Fruit fly (Drosophila melanogaster) whole organism, prepupa: ENCODE data around the gene CG7131.

Source experiments
- CG3032 ChIP-seq: fragments of 200-800 bp; optimal IDR thresholded peaks from 2 replicates; lab custom pipeline; 2019; ENCODE audit warnings: missing biosample characterization, mild to moderate bottlenecking, missing genetic modification characterization, moderate library complexity
- CG4318 ChIP-seq: fragments of 200-800 bp; sonication (Bioruptor generic); optimal IDR thresholded peaks from 3 replicates; lab custom pipeline; 2017; ENCODE audit warnings: missing biosample characterization, mild to moderate bottlenecking, missing genetic modification characterization
- CG6163 ChIP-seq: fragments of 200-800 bp; sonication (Bioruptor generic); IDR thresholded peaks from 3 replicates; pipeline ENCODE4 v1.3.6; 2022; ENCODE audit warnings: missing biosample characterization, missing genetic modification characterization
- CG6276 ChIP-seq: fragments of 200-800 bp; sonication (Bioruptor generic); optimal IDR thresholded peaks from 2 replicates; lab custom pipeline; 2017; ENCODE audit warnings: missing biosample characterization, mild to moderate bottlenecking, missing genetic modification characterization
- Eip93F ChIP-seq: fragments of 200-800 bp; sonication (Bioruptor generic); optimal IDR thresholded peaks from 2 replicates; lab custom pipeline; 2016; ENCODE audit warnings: missing biosample characterization, mild to moderate bottlenecking, missing genetic modification characterization
- Sox102F ChIP-seq: fragments of 200-800 bp; sonication (Bioruptor generic); optimal IDR thresholded peaks from 2 replicates; lab custom pipeline; 2016; ENCODE audit warnings: missing biosample characterization, mild to moderate bottlenecking, missing genetic modification characterization
- achi ChIP-seq: fragments of 200-800 bp; sonication (Bioruptor generic); optimal IDR thresholded peaks from 3 replicates; lab custom pipeline; 2016; ENCODE audit warnings: missing biosample characterization, missing genetic modification characterization
- acj6 ChIP-seq: fragments of 200-800 bp; sonication (Bioruptor generic); optimal IDR thresholded peaks from 3 replicates; lab custom pipeline; 2016; ENCODE audit warnings: missing biosample characterization, missing genetic modification characterization
- cyc ChIP-seq: fragments of 200-800 bp; sonication (Bioruptor generic); optimal IDR thresholded peaks from 3 replicates; lab custom pipeline; 2016; ENCODE audit warnings: missing biosample characterization, missing genetic modification characterization
- net ChIP-seq: fragments of 200-800 bp; sonication (Bioruptor generic); optimal IDR thresholded peaks from 3 replicates; lab custom pipeline; 2016; ENCODE audit warnings: missing biosample characterization, missing genetic modification characterization

CG7131 gene

dm6 chr3R:18242089-18242955 is 46.3 kb downstream of the CG7131 start, which contains the start of the genes CG7156 and 14-3-3epsilon (continued):
- TF ChIP-seq CG6276 (GFP tag; lab: Kevin White, UChicago) (no peak), achi (GFP tag; lab: Kevin White, UChicago) (peak; percentile 48), CG3032 (no peak), acj6 (GFP tag; lab: Kevin White, UChicago) (peak; percentile 6), Sox102F (GFP tag; lab: Kevin White, UChicago) (no peak), CG6163 (GFP tag; lab: Robert Waterston, UW) (0 out of 3 replicates have a peak, but pooled peaks have one; percentile 31), Eip93F (GFP tag; lab: Kevin White, UChicago) (no peak), net (GFP tag; lab: Kevin White, UChicago) (no peak), cyc (GFP tag; lab: Kevin White, UChicago) (peak; percentile 3), CG4318 (GFP tag; lab: Kevin White, UChicago) (no peak)
